Worm (Caenorhabditis elegans) whole organism, L2 larva: ENCODE measurements around the gene daf-31.

Experiments used
- C34F6.9 ChIP-seq: fragments of 150-350 bp; optimal IDR thresholded peaks from 2 replicates; lab custom pipeline; 2014; ENCODE audit warnings: missing biosample characterization, missing genetic modification characterization
- F13H6.1 ChIP-seq: sonication (generic microtip); optimal IDR thresholded peaks from 2 replicates; lab custom pipeline; 2016; ENCODE audit warnings: missing genetic modification characterization, missing compliant biosample characterization
- Y55F3AM.14 ChIP-seq: fragments of 200-800 bp; sonication (Bioruptor generic); optimal IDR thresholded peaks from 2 replicates; lab custom pipeline; 2018; ENCODE audit warnings: mild to moderate bottlenecking, missing genetic modification characterization, missing compliant biosample characterization
- alr-1 ChIP-seq: fragments of 150-350 bp; optimal IDR thresholded peaks from 2 replicates; lab custom pipeline; 2014; ENCODE audit warnings: missing biosample characterization, missing genetic modification characterization
- ama-1 ChIP-seq: fragments of 150-350 bp; optimal IDR thresholded peaks from 2 replicates; lab custom pipeline; 2018; ENCODE audit warnings: inconsistent platforms
- blmp-1 ChIP-seq: sonication (generic microtip); optimal IDR thresholded peaks from 2 replicates; lab custom pipeline; 2017; ENCODE audit warnings: missing genetic modification characterization, mild to moderate bottlenecking, missing compliant biosample characterization, antibody characterized with exemption, moderate library complexity; ENCODE audit not compliant: insufficient read depth
- ceh-16 ChIP-seq: fragments of 150-350 bp; optimal IDR thresholded peaks from 2 replicates; lab custom pipeline; 2014; ENCODE audit warnings: missing biosample characterization, missing genetic modification characterization
- ceh-82 ChIP-seq: fragments of 150-350 bp; optimal IDR thresholded peaks from 2 replicates; lab custom pipeline; 2014; ENCODE audit warnings: missing biosample characterization, missing genetic modification characterization
- crh-2 ChIP-seq: sonication (generic microtip); optimal IDR thresholded peaks from 2 replicates; lab custom pipeline; 2017; ENCODE audit warnings: missing biosample characterization, missing genetic modification characterization
- dmd-4 ChIP-seq: sonication (generic microtip); optimal IDR thresholded peaks from 2 replicates; lab custom pipeline; 2017; ENCODE audit warnings: missing biosample characterization, missing genetic modification characterization
- egl-27 ChIP-seq: sonication (generic microtip); optimal IDR thresholded peaks from 3 replicates; lab custom pipeline; 2017; ENCODE audit warnings: missing biosample characterization, missing genetic modification reagents, missing genetic modification characterization
- elt-1 ChIP-seq: fragments of 150-350 bp; optimal IDR thresholded peaks from 2 replicates; lab custom pipeline; 2014; ENCODE audit warnings: missing biosample characterization, missing genetic modification characterization
- elt-3 ChIP-seq: sonication (generic microtip); optimal IDR thresholded peaks from 2 replicates; lab custom pipeline; 2017; ENCODE audit warnings: missing biosample characterization, missing genetic modification characterization
- fos-1 ChIP-seq: fragments of 150-350 bp; optimal IDR thresholded peaks from 2 replicates; lab custom pipeline; 2014; ENCODE audit warnings: missing biosample characterization, missing genetic modification characterization
- gmeb-1 ChIP-seq: fragments of 150-350 bp; optimal IDR thresholded peaks from 2 replicates; lab custom pipeline; 2014; ENCODE audit warnings: missing biosample characterization, missing genetic modification characterization
- lin-11 ChIP-seq: fragments of 150-350 bp; sonication (generic microtip); optimal IDR thresholded peaks from 2 replicates; lab custom pipeline; 2014; ENCODE audit warnings: missing biosample characterization, missing genetic modification characterization, inconsistent platforms, mixed read lengths
- lin-13 ChIP-seq: fragments of 150-350 bp; optimal IDR thresholded peaks from 2 replicates; lab custom pipeline; 2014; ENCODE audit warnings: missing biosample characterization, missing genetic modification reagents, missing genetic modification characterization
- lin-39 ChIP-seq: fragments of 150-350 bp; optimal IDR thresholded peaks from 2 replicates; lab custom pipeline; 2014; ENCODE audit warnings: missing biosample characterization, missing genetic modification reagents, missing genetic modification characterization
- lsy-2 ChIP-seq, 2 experiments: fragments of 150-350 bp in 1 of 2; sonication (generic microtip) in 1 of 2; optimal IDR thresholded peaks; 2 replicates each; lab custom pipeline; 2014 to 2017; ENCODE audit warnings: missing biosample characterization in 2 of 2, missing genetic modification characterization in 2 of 2
- mab-5 ChIP-seq: fragments of 150-350 bp; optimal IDR thresholded peaks from 2 replicates; lab custom pipeline; 2014; ENCODE audit warnings: missing biosample characterization, missing genetic modification characterization
- mbf-1 ChIP-seq: sonication (generic microtip); optimal IDR thresholded peaks from 2 replicates; lab custom pipeline; 2017; ENCODE audit warnings: missing biosample characterization, missing genetic modification characterization
- mdl-1 ChIP-seq, 2 experiments: fragments of 150-350 bp in 1 of 2; sonication (generic microtip) in 1 of 2; optimal IDR thresholded peaks; 2 replicates each; lab custom pipeline; 2017; ENCODE audit warnings: missing biosample characterization in 2 of 2, missing genetic modification characterization in 2 of 2
- nhr-10 ChIP-seq: sonication (generic microtip); optimal IDR thresholded peaks from 2 replicates; lab custom pipeline; 2017; ENCODE audit warnings: missing biosample characterization, missing genetic modification characterization
- nhr-11 ChIP-seq: fragments of 150-350 bp; optimal IDR thresholded peaks from 2 replicates; lab custom pipeline; 2014; ENCODE audit warnings: missing biosample characterization, missing genetic modification characterization
- nhr-12 ChIP-seq: fragments of 150-350 bp; optimal IDR thresholded peaks from 2 replicates; lab custom pipeline; 2014; ENCODE audit warnings: missing biosample characterization, missing genetic modification characterization
- nhr-129 ChIP-seq: fragments of 150-350 bp; optimal IDR thresholded peaks from 2 replicates; lab custom pipeline; 2014; ENCODE audit warnings: missing biosample characterization, missing genetic modification characterization
- nhr-21 ChIP-seq: fragments of 150-350 bp; optimal IDR thresholded peaks from 2 replicates; lab custom pipeline; 2014; ENCODE audit warnings: missing biosample characterization, missing genetic modification characterization
- nhr-23 ChIP-seq: fragments of 150-350 bp; optimal IDR thresholded peaks from 2 replicates; lab custom pipeline; 2014; ENCODE audit warnings: missing biosample characterization, missing genetic modification reagents, missing genetic modification characterization
- nhr-25 ChIP-seq: fragments of 150-350 bp; sonication (generic microtip); optimal IDR thresholded peaks from 3 replicates; lab custom pipeline; 2014; ENCODE audit warnings: missing biosample characterization, missing genetic modification characterization
- nhr-6 ChIP-seq: fragments of 150-350 bp; optimal IDR thresholded peaks from 2 replicates; lab custom pipeline; 2014; ENCODE audit warnings: missing biosample characterization, missing genetic modification characterization
- nhr-77 ChIP-seq: fragments of 150-350 bp; optimal IDR thresholded peaks from 2 replicates; lab custom pipeline; 2014; ENCODE audit warnings: missing biosample characterization, missing genetic modification characterization
- peb-1 ChIP-seq: fragments of 150-350 bp; optimal IDR thresholded peaks from 2 replicates; lab custom pipeline; 2014; ENCODE audit warnings: missing biosample characterization, missing genetic modification characterization
- sem-4 ChIP-seq: fragments of 150-350 bp; optimal IDR thresholded peaks from 2 replicates; lab custom pipeline; 2014; ENCODE audit warnings: missing biosample characterization, missing genetic modification reagents, missing genetic modification characterization
- skn-1 ChIP-seq: sonication (generic microtip); optimal IDR thresholded peaks from 2 replicates; lab custom pipeline; 2017; ENCODE audit warnings: missing biosample characterization, missing genetic modification characterization
- sma-3 ChIP-seq: sonication (generic microtip); optimal IDR thresholded peaks from 2 replicates; lab custom pipeline; 2016; ENCODE audit warnings: missing genetic modification reagents, missing genetic modification characterization, missing compliant biosample characterization
- sma-9 ChIP-seq, 2 experiments: fragments of 150-350 bp in 1 of 2; sonication (generic microtip) in 1 of 2; optimal IDR thresholded peaks; 2 replicates each; lab custom pipeline; 2014 to 2016; ENCODE audit warnings: missing genetic modification characterization in 2 of 2, mild to moderate bottlenecking in 1 of 2, missing biosample characterization in 1 of 2, missing compliant biosample characterization in 1 of 2, missing genetic modification reagents in 1 of 2, moderate library complexity in 1 of 2
- unc-39 ChIP-seq: fragments of 150-350 bp; optimal IDR thresholded peaks from 2 replicates; lab custom pipeline; 2014; ENCODE audit warnings: missing biosample characterization, missing genetic modification characterization
- unc-55 ChIP-seq: fragments of 150-350 bp; sonication (generic microtip); optimal IDR thresholded peaks from 3 replicates; lab custom pipeline; 2014; ENCODE audit warnings: missing biosample characterization, missing genetic modification reagents, missing genetic modification characterization
- unc-62 ChIP-seq: fragments of 150-350 bp; optimal IDR thresholded peaks from 2 replicates; lab custom pipeline; 2014; ENCODE audit warnings: missing biosample characterization, missing genetic modification reagents, missing genetic modification characterization
- ztf-1 ChIP-seq: fragments of 200-800 bp; sonication (Bioruptor generic); conservative IDR thresholded peaks from 2 replicates; pipeline ENCODE4 v1.3.6; 2022; ENCODE audit warnings: missing genetic modification characterization, missing compliant biosample characterization
- ztf-4 ChIP-seq: fragments of 150-350 bp; optimal IDR thresholded peaks from 2 replicates; lab custom pipeline; 2014; ENCODE audit warnings: missing biosample characterization, missing genetic modification characterization

daf-31 gene

DNA sequence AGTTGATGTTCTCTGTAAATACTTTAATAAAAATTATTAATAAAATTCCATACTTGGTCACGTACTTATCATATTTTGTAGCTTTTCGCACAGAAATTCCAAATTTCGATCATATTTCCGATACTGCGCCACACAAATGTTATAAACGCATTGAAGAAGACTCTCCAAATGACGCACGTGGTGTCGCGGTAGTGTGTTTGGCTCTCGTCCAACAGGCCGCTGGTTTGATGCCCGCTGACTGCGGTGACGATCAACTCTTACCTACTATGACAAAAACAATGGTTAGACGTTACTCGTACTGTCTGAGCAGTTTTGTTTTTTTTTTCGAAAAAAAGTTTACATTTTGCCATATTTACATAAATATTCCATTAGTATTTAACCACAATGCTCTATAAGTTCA, 37.2 kb upstream of the daf-31 start:
- TF ChIP-seq nhr-11 (tag; lab: Kevin White, UChicago), result no peak
- no peak for TF ChIP-seq nhr-12 (tag; lab: Kevin White, UChicago)
- TF ChIP-seq alr-1 (tag; lab: Kevin White, UChicago), result no peak
- peak; percentile 81 for TF ChIP-seq nhr-129 (tag; lab: Kevin White, UChicago)
- TF ChIP-seq unc-55 (GFP tag; lab: Kevin White, UChicago), result peak; percentile 90
- no peak for TF ChIP-seq mbf-1 (tag; lab: Kevin White, UChicago)
- TF ChIP-seq ceh-16, result peak; percentile 15
- TF ChIP-seq peb-1 (tag; lab: Kevin White, UChicago), result no peak
- peak; percentile 66 for TF ChIP-seq fos-1 (tag; lab: Kevin White, UChicago)
- peak; percentile 18 for TF ChIP-seq skn-1 (tag; lab: Kevin White, UChicago)
- TF ChIP-seq sma-3 (GFP tag; lab: Kevin White, UChicago), result peak; percentile 56
- TF ChIP-seq lin-39 (tag; lab: Kevin White, UChicago), result no peak
- peak; percentile 58 for TF ChIP-seq crh-2 (tag; lab: Kevin White, UChicago)
- peak; percentile 52 to 66 for TF ChIP-seq mdl-1 (tag; optimal IDR thresholded peaks at IDR 0.05; lab: Kevin White, UChicago)
- TF ChIP-seq elt-1 (tag; lab: Kevin White, UChicago), result no peak
- TF ChIP-seq lin-11 (tag; lab: Kevin White, UChicago), result peak; percentile 66
- TF ChIP-seq unc-39 (tag; lab: Kevin White, UChicago), result no peak
- TF ChIP-seq Y55F3AM.14, result peak; percentile 47
- no peak for TF ChIP-seq nhr-6 (tag; lab: Kevin White, UChicago)
- TF ChIP-seq mab-5 (tag; lab: Kevin White, UChicago), result peak; percentile 25
- no peak for TF ChIP-seq ama-1 (lab: Kevin White, UChicago)
- peak; percentile 46 for TF ChIP-seq lin-13
- TF ChIP-seq F13H6.1 (tag; lab: Kevin White, UChicago), result peak; percentile 63
- peak; percentile 45 to 65 for TF ChIP-seq lsy-2 (tag; optimal IDR thresholded peaks at IDR 0.05; lab: Kevin White, UChicago)
- peak; percentile 26 for TF ChIP-seq nhr-25 (tag; lab: Kevin White, UChicago)
- no peak for TF ChIP-seq blmp-1 (tag; lab: Kevin White, UChicago)
- TF ChIP-seq nhr-21 (tag; lab: Kevin White, UChicago), result peak; percentile 77
- peak; percentile 62 for TF ChIP-seq C34F6.9 (tag; lab: Kevin White, UChicago)
- TF ChIP-seq sem-4 (tag; lab: Kevin White, UChicago), result peak; percentile 35
- peak; percentile 75 for TF ChIP-seq sma-9 (GFP tag; optimal IDR thresholded peaks at IDR 0.05; lab: Kevin White, UChicago)
- TF ChIP-seq sma-9 (tag; optimal IDR thresholded peaks at IDR 0.05; lab: Kevin White, UChicago), result no peak
- TF ChIP-seq gmeb-1 (tag; lab: Kevin White, UChicago), result peak; percentile 53

DNA sequence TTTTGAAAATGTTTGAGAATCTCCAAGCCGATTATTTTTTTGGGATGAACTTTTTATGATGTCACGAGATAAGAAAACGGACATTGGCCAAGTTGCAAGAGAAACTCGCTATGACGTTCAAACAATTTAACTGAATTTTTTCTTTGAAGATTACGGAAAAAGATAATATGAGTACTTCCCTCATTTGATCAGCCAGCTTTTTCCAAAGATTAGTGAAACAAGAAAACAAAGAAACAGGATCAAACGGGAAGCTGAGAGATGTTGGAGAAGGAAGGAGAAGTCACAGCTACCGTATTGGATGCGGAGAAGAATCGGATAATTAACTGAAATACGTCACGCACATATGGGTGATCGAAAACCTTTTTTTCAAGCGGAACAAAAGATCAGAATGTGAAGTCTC, 35.9 kb upstream of the daf-31 start:
- TF ChIP-seq nhr-10 (tag; lab: Kevin White, UChicago) (no peak), nhr-23 (tag; lab: Kevin White, UChicago) (no peak), F13H6.1 (tag; lab: Kevin White, UChicago) (no peak), lin-13 (no peak), nhr-25 (tag; lab: Kevin White, UChicago) (no peak), ceh-16 (no peak), lsy-2 (tag; optimal IDR thresholded peaks at IDR 0.05; lab: Kevin White, UChicago) (peak in 1 of 2 experiments; percentile 0), sem-4 (tag; lab: Kevin White, UChicago) (no peak), sma-3 (GFP tag; lab: Kevin White, UChicago) (no peak), sma-9 (GFP tag; optimal IDR thresholded peaks at IDR 0.05; lab: Kevin White, UChicago) (no peak), sma-9 (tag; optimal IDR thresholded peaks at IDR 0.05; lab: Kevin White, UChicago) (no peak), unc-62 (GFP tag; lab: Kevin White, UChicago) (no peak), dmd-4 (tag; lab: Kevin White, UChicago) (no peak), nhr-21 (tag; lab: Kevin White, UChicago) (peak; percentile 51), nhr-11 (tag; lab: Kevin White, UChicago) (no peak), elt-3 (tag; lab: Kevin White, UChicago) (no peak)

DNA sequence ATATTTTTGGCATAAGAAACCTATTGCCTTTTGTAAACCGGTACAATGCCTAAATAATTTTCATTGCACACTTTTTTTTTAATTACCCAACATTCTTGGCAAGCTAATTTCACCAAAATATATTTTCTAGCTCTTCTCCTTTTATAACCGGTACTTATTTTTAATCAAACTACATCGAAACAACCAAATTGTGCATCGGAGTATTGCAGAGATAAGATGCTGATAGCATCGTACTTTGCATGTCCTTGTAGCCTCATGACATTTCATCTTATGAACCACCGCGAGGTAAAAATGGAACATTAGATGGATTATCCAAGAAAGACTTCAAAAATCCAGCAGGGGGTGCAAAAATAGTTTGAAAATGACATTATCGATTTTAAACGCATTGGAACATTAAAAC, 34.9 kb upstream of the daf-31 start:
- no peak for TF ChIP-seq crh-2 (tag; lab: Kevin White, UChicago)
- no peak for TF ChIP-seq sem-4 (tag; lab: Kevin White, UChicago)
- no peak for TF ChIP-seq sma-3 (GFP tag; lab: Kevin White, UChicago)
- TF ChIP-seq ztf-4 (tag; lab: Kevin White, UChicago), result no peak
- TF ChIP-seq ceh-82 (tag; lab: Kevin White, UChicago), result no peak
- TF ChIP-seq elt-1 (tag; lab: Kevin White, UChicago), result peak; percentile 89
- no peak for TF ChIP-seq lin-11 (tag; lab: Kevin White, UChicago)
- TF ChIP-seq fos-1 (tag; lab: Kevin White, UChicago), result peak; percentile 37
- TF ChIP-seq sma-9 (GFP tag; optimal IDR thresholded peaks at IDR 0.05; lab: Kevin White, UChicago), result peak; percentile 54
- TF ChIP-seq sma-9 (tag; optimal IDR thresholded peaks at IDR 0.05; lab: Kevin White, UChicago), result no peak
- no peak for TF ChIP-seq nhr-6 (tag; lab: Kevin White, UChicago)
- TF ChIP-seq unc-55 (GFP tag; lab: Kevin White, UChicago), result no peak
- TF ChIP-seq C34F6.9 (tag; lab: Kevin White, UChicago), result no peak
- no peak for TF ChIP-seq nhr-77 (tag; lab: Kevin White, UChicago)
- no peak for TF ChIP-seq alr-1 (tag; lab: Kevin White, UChicago)
- no peak for TF ChIP-seq ztf-1 (GFP tag; lab: Robert Waterston, UW)
- no peak for TF ChIP-seq gmeb-1 (tag; lab: Kevin White, UChicago)
- no peak for TF ChIP-seq elt-3 (tag; lab: Kevin White, UChicago)
- TF ChIP-seq nhr-23 (tag; lab: Kevin White, UChicago), result no peak
- no peak for TF ChIP-seq egl-27 (tag; lab: Kevin White, UChicago)
